Fruit fly (Drosophila melanogaster) whole organism, pupa: Measurements from ENCODE around the gene CG14120.

Experiments
- CG10348 ChIP-seq: fragments of 200-800 bp; sonication (Bioruptor generic); IDR thresholded peaks from 2 replicates; pipeline ENCODE4 v1.3.6; 2022; ENCODE audit warnings: missing biosample characterization, missing genetic modification characterization
- CG12605 ChIP-seq: fragments of 200-800 bp; sonication (Bioruptor generic); IDR thresholded peaks from 2 replicates; pipeline ENCODE4 v1.3.6; 2022; ENCODE audit warnings: missing biosample characterization, missing genetic modification characterization
- CG13204 ChIP-seq: fragments of 200-800 bp; sonication (Bioruptor generic); optimal IDR thresholded peaks from 2 replicates; lab custom pipeline; 2018; ENCODE audit warnings: missing biosample characterization, mild to moderate bottlenecking, missing genetic modification characterization, moderate library complexity
- CG14655 ChIP-seq: fragments of 200-800 bp; sonication (Bioruptor generic); optimal IDR thresholded peaks from 3 replicates; lab custom pipeline; 2017; ENCODE audit warnings: mild to moderate bottlenecking, missing biosample characterization, missing genetic modification reagents, missing genetic modification characterization
- CG15710 ChIP-seq: fragments of 200-800 bp; sonication (Bioruptor generic); optimal IDR thresholded peaks from 2 replicates; lab custom pipeline; 2018; ENCODE audit warnings: missing biosample characterization, mild to moderate bottlenecking, missing genetic modification characterization, moderate library complexity
- CG17806 ChIP-seq: fragments of 200-800 bp; sonication (Bioruptor generic); optimal IDR thresholded peaks from 2 replicates; lab custom pipeline; 2018; ENCODE audit warnings: missing biosample characterization, mild to moderate bottlenecking, missing genetic modification characterization, moderate library complexity
- CG32121 ChIP-seq: fragments of 200-800 bp; sonication (Bioruptor generic); IDR thresholded peaks from 2 replicates; pipeline ENCODE4 v1.3.6; 2022; ENCODE audit warnings: missing biosample characterization, missing genetic modification characterization
- CG34367 ChIP-seq: fragments of 200-800 bp; sonication (Bioruptor generic); optimal IDR thresholded peaks from 2 replicates; lab custom pipeline; 2018; ENCODE audit warnings: missing biosample characterization, mild to moderate bottlenecking, missing genetic modification characterization
- CG4496 ChIP-seq: fragments of 200-800 bp; sonication (Bioruptor generic); IDR thresholded peaks from 3 replicates; pipeline ENCODE4 v1.3.6; 2022; ENCODE audit warnings: missing biosample characterization, missing genetic modification characterization
- CG8159 ChIP-seq: fragments of 200-800 bp; sonication (Bioruptor generic); optimal IDR thresholded peaks from 3 replicates; lab custom pipeline; 2018; ENCODE audit warnings: missing biosample characterization, mild to moderate bottlenecking, missing genetic modification characterization, moderate library complexity
- CG8301 ChIP-seq: fragments of 200-800 bp; sonication (Bioruptor generic); optimal IDR thresholded peaks from 2 replicates; lab custom pipeline; 2018; ENCODE audit warnings: missing biosample characterization, mild to moderate bottlenecking, missing genetic modification characterization
- CG9948 ChIP-seq: fragments of 200-800 bp; sonication (Bioruptor generic); optimal IDR thresholded peaks from 2 replicates; lab custom pipeline; 2018; ENCODE audit warnings: missing biosample characterization, mild to moderate bottlenecking, missing genetic modification characterization, moderate library complexity
- D1 ChIP-seq: fragments of 200-800 bp; sonication (Bioruptor generic); optimal IDR thresholded peaks from 2 replicates; lab custom pipeline; 2018; ENCODE audit warnings: missing biosample characterization, mild to moderate bottlenecking, missing genetic modification characterization, moderate library complexity
- EcR ChIP-seq: fragments of 200-800 bp; sonication (Bioruptor generic); optimal IDR thresholded peaks from 3 replicates; lab custom pipeline; 2019; ENCODE audit warnings: missing biosample characterization, missing genetic modification characterization, mild to moderate bottlenecking, moderate library complexity, missing genetic modification reagents
- Ets98B ChIP-seq: fragments of 200-800 bp; sonication (Bioruptor generic); IDR thresholded peaks from 2 replicates; pipeline ENCODE4 v1.3.6; 2022; ENCODE audit warnings: missing biosample characterization, missing genetic modification characterization
- Pif1A ChIP-seq: fragments of 200-800 bp; sonication (Bioruptor generic); optimal IDR thresholded peaks from 3 replicates; lab custom pipeline; 2016; ENCODE audit warnings: missing biosample characterization, missing genetic modification characterization
- Pif1B ChIP-seq: fragments of 200-800 bp; sonication (Bioruptor generic); optimal IDR thresholded peaks from 3 replicates; lab custom pipeline; 2016; ENCODE audit warnings: missing biosample characterization, missing genetic modification characterization
- Snoo ChIP-seq: fragments of 200-800 bp; sonication (Bioruptor generic); optimal IDR thresholded peaks from 3 replicates; lab custom pipeline; 2017; ENCODE audit warnings: missing biosample characterization, mild to moderate bottlenecking, missing genetic modification characterization, inconsistent platforms
- fd96Ca ChIP-seq: fragments of 200-800 bp; sonication (Bioruptor generic); IDR thresholded peaks from 3 replicates; pipeline ENCODE4 v1.3.6; 2022; ENCODE audit warnings: missing biosample characterization, missing genetic modification characterization
- gl ChIP-seq: fragments of 200-800 bp; sonication (Bioruptor generic); optimal IDR thresholded peaks from 2 replicates; lab custom pipeline; 2018; ENCODE audit warnings: missing biosample characterization, mild to moderate bottlenecking, missing genetic modification characterization
- rn ChIP-seq: fragments of 200-800 bp; sonication (Bioruptor generic); IDR thresholded peaks from 2 replicates; pipeline ENCODE4 v1.3.6; 2022; ENCODE audit warnings: missing biosample characterization, missing genetic modification characterization

The CG14120 gene

DNA sequence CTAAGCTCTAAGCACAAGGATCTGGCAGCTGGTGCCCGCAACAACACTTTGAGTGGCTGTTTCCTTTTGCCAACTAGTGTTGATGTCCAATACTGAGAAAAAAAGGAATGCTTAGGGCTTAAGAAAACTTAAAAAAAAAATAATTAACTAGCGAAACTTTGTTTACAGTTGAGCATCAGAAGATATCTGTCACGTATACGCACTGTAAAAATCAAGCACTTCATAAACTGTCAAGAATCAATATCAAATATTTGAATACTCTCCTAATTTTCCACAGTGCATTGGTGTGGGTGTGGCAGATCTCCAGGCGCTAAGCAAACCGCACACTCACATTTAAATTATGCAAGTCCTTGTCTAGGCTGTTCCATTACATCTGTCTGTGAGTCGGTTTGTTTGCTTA lies 10.6 kb upstream of the CG14120 start:
- no peak for TF ChIP-seq EcR

DNA sequence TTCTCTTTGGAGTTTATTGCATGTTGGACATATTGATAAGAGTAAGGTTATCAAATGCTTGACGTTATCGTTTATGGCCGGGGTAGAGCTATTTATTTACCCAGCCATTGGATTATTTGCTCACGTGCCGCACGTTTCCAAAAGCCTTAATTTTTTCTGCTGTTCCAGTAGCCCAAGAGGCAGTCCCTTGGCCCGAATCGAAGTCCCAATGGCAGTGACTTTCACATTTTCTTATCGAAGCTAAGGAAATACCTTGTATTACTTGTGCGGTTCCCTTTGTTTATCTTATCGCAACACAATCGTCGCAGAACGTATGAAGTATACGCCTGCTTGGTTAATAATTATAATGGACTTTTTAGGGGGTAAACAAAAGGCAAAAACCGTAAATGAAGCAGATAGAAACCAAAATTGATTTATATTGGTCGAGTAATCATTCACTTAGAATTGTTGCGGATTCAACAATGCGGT lies 4.5 kb downstream of the CG14120 start, which contains the start of gene CG43894:
CG43894 (plus strand) TSS at position 418 of the 468 bp plus-strand sequence.
- TF ChIP-seq Snoo (tag; lab: Kevin White, UChicago) (no peak), CG8301 (no peak), D1 (no peak), CG14655 (GFP tag; lab: Kevin White, UChicago) (no peak), CG34367 (tag; lab: Kevin White, UChicago) (no peak), Ets98B (GFP tag; lab: Robert Waterston, UW) (no peak), CG32121 (GFP tag; lab: Robert Waterston, UW) (no peak), EcR (no peak), CG13204 (GFP tag; lab: Kevin White, UChicago) (no peak), CG10348 (no peak), CG17806 (no peak), CG12605 (GFP tag; lab: Robert Waterston, UW) (no peak), CG9948 (tag; lab: Kevin White, UChicago) (no peak), rn (GFP tag; lab: Robert Waterston, UW) (no peak), CG15710 (tag; lab: Kevin White, UChicago) (no peak), CG8159 (tag; lab: Kevin White, UChicago) (no peak), gl (tag; lab: Kevin White, UChicago) (no peak), Pif1A (no peak), CG4496 (GFP tag; lab: Robert Waterston, UW) (no peak), fd96Ca (no peak)

DNA sequence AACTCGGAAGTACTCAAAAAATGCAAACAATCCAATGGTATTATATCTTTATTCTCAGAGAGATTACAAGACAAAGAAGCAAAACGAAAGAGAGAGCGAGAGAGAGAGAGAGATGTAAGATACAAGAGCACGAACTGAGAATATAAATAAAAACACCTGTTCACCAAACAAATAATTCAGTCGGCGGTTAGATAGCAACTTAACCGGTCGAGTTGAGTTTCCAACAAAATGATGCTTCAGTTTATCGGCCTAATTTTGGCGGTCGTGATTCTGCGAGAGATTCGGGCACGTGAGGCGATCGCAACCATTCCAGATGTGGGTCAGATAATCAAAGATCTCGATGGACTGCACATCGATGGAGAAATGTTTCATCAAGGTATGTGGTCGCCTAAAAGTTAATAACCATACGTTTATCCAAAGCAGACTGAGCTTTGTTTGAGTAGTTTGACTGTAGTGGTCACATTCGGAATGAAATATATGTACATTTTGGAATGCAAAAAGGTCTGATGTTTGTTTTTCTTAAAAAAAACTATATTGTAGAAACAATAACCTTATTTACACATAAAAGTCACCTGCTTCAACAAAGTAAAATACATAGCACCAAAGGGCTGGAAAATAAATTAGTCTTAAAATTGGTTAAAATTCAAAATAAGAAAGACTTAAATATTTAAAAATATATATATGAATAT lies 7.8 kb downstream of the CG14120 start, which contains the start of gene CG14118:
CG14118 (plus strand) TSS at position 174 of the 689 bp plus-strand sequence.
- no peak for TF ChIP-seq Pif1A

DNA sequence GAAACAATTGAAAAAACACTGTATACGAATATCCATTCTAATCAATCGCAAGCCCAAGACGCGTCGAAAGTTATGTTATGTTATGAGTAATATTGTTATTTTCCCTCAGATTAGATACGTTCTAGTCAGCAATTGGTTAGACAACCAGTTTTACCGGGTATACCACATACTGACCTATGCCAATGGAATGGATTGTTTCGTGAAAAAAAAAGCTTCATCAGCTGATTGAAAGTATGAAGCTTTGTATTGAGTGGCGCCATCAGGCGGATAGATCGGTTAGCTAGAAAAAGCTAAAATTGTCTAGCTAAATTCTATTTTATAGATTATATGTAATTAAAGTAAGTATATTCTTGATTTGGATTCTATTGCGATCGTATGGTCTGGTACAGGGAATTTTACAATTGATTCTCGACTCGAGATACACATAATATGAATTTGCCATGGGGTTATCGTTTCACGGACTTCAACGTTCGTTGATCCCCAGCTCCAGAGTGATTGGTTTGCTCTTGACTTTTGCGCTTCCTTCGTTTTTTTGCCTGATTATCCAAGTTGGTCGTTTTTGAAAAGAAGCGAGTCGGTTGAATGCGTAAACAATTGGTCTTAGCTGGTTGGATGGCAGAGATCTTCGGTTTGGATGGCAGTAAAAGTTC lies 17.9 kb downstream of the CG14120 start, which contains the start of gene CG12520:
CG12520 (minus strand) TSS at position 159 of the 650 bp plus-strand sequence.
- TF ChIP-seq EcR (peak; percentile 66), Ets98B (GFP tag; lab: Robert Waterston, UW) (no peak)

DNA sequence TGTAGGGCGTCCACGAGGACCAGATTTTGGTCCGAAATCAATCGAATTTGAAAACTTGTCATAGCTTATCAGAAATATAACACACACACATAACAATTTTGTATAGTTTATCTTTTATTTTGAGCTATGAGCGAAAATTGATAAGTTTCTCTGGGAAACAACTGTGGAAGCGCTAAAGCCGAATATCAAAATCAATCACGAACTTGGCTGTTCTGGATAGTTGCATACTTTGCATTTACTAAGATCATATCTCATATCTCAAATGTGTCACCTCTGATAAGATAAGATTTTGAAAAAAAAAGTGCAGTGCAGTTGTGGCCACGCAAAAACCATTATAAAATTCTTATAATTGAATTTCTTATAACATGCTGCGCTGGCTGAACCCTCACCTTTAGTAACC lies 18.8 kb downstream of the CG14120 start, which contains the start of gene CG32117:
CG32117 (minus strand) TSS at position 101 of the 400 bp plus-strand sequence.
- TF ChIP-seq CG32121 (GFP tag; lab: Robert Waterston, UW) = no peak
- TF ChIP-seq Pif1A = no peak
- TF ChIP-seq Snoo (tag; lab: Kevin White, UChicago) = no peak
- no peak for TF ChIP-seq D1
- TF ChIP-seq CG4496 (GFP tag; lab: Robert Waterston, UW) = no peak
- no peak for TF ChIP-seq fd96Ca
- TF ChIP-seq gl (tag; lab: Kevin White, UChicago) = no peak
- no peak for TF ChIP-seq CG8301
- no peak for TF ChIP-seq Ets98B (GFP tag; lab: Robert Waterston, UW)
- no peak for TF ChIP-seq CG10348
- TF ChIP-seq CG9948 (tag; lab: Kevin White, UChicago) = no peak
- TF ChIP-seq rn (GFP tag; lab: Robert Waterston, UW) = no peak
- TF ChIP-seq CG15710 (tag; lab: Kevin White, UChicago) = no peak

DNA sequence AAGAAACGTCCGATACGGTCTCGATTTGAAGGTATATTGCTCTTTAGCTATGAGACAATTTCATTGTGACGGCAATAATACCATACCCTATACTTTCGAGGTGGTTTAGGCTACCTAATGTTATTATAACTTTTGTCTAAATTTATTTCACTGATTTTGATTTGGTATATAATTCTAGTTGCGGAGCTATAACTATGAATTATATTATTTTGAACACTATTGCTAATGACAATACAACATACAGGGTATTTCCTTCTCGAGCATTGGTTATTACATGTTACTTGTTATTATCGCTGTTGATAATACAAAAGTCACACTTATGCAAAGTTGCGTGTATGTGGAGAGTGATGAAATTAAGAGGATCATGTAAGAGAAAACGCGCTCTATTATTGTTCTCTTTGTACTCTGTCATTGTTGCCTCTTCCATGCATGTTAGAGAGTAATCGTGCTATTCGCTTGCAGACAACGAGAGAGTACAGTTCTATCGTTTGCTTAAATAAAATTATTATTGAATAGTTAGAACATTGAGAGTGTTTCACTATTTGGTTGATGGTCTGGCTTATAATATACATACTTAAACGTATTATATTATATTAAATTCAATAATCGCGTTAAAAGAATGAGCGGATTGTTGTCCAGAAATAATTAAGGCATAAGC lies 28.9 kb downstream of the CG14120 start, which contains the start of gene CG32115:
CG32115 (minus strand) TSS at position 38 of the 658 bp plus-strand sequence.
- TF ChIP-seq fd96Ca = peak; percentile 69; the same call in 2 of the 3 replicates
- TF ChIP-seq Pif1A = peak; percentile 93
- peak; percentile 95 for TF ChIP-seq CG12605 (GFP tag; lab: Robert Waterston, UW)
- TF ChIP-seq rn (GFP tag; lab: Robert Waterston, UW) = peak; percentile 91
- peak; percentile 63 for TF ChIP-seq D1
- peak; percentile 98 for TF ChIP-seq CG4496 (GFP tag; lab: Robert Waterston, UW)
- peak; percentile 94 for TF ChIP-seq CG8159 (tag; lab: Kevin White, UChicago)
- TF ChIP-seq CG17806 = peak; percentile 94
- peak; percentile 91 for TF ChIP-seq CG9948 (tag; lab: Kevin White, UChicago)
- no peak for TF ChIP-seq CG13204 (GFP tag; lab: Kevin White, UChicago)
- TF ChIP-seq Snoo (tag; lab: Kevin White, UChicago) = peak; percentile 96
- TF ChIP-seq CG34367 (tag; lab: Kevin White, UChicago) = peak; percentile 91
- peak; percentile 74 for TF ChIP-seq EcR
- peak; percentile 93 for TF ChIP-seq CG14655 (GFP tag; lab: Kevin White, UChicago)
- peak; percentile 92 for TF ChIP-seq Pif1B (GFP tag; lab: Kevin White, UChicago)
- TF ChIP-seq gl (tag; lab: Kevin White, UChicago) = peak; percentile 75
- TF ChIP-seq CG10348 = peak; percentile 81
- TF ChIP-seq CG15710 (tag; lab: Kevin White, UChicago) = peak; percentile 94
- TF ChIP-seq CG32121 (GFP tag; lab: Robert Waterston, UW) = peak; percentile 97
- peak; percentile 97 for TF ChIP-seq Ets98B (GFP tag; lab: Robert Waterston, UW)
- peak; percentile 95 for TF ChIP-seq CG8301
- TF ChIP-seq, all 21 proteins: peak for 20
